Worm (Caenorhabditis elegans) whole organism, L4 larva: ENCODE data around the gene nsph-1.1.

Source experiments
- F49E8.2 ChIP-seq: sonication (generic microtip); optimal IDR thresholded peaks from 2 replicates; lab custom pipeline; 2016; ENCODE audit warnings: missing compliant biosample characterization, mild to moderate bottlenecking, missing genetic modification characterization, borderline replicate concordance
- T20F7.1 ChIP-seq: fragments of 200-800 bp; sonication (Bioruptor generic); optimal IDR thresholded peaks from 2 replicates; lab custom pipeline; 2018; ENCODE audit warnings: mild to moderate bottlenecking, missing genetic modification characterization, missing compliant biosample characterization
- T26A8.4 ChIP-seq: fragments of 200-800 bp; sonication (Bioruptor generic); IDR thresholded peaks from 2 replicates; pipeline ENCODE4 v1.3.6; 2022; ENCODE audit warnings: missing genetic modification characterization, missing compliant biosample characterization
- Y105C5A.15 ChIP-seq: fragments of 200-800 bp; sonication (Bioruptor generic); IDR thresholded peaks from 2 replicates; pipeline ENCODE4 v1.3.6; 2022; ENCODE audit warnings: missing genetic modification characterization, missing compliant biosample characterization
- Y48G9A.11 ChIP-seq: fragments of 200-800 bp; sonication (Bioruptor generic); IDR thresholded peaks from 2 replicates; pipeline ENCODE4 v1.3.6; 2022; ENCODE audit warnings: missing genetic modification reagents, missing genetic modification characterization, missing compliant biosample characterization
- aly-2 ChIP-seq: sonication (generic microtip); optimal IDR thresholded peaks from 2 replicates; lab custom pipeline; 2018; ENCODE audit warnings: missing biosample characterization, missing genetic modification characterization
- ama-1 ChIP-seq: fragments of 150-350 bp; optimal IDR thresholded peaks from 2 replicates; lab custom pipeline; 2014; ENCODE audit warnings: inconsistent platforms, mixed read lengths
- ceh-32 ChIP-seq: sonication (generic microtip); optimal IDR thresholded peaks from 2 replicates; lab custom pipeline; 2016; ENCODE audit warnings: mild to moderate bottlenecking, missing genetic modification characterization, missing compliant biosample characterization; ENCODE audit not compliant: poor library complexity
- ces-1 ChIP-seq: fragments of 150-350 bp; sonication (generic microtip); optimal IDR thresholded peaks from 4 replicates; lab custom pipeline; 2014; ENCODE audit warnings: missing biosample characterization, missing genetic modification reagents, missing genetic modification characterization
- cey-2 ChIP-seq: sonication (generic microtip); optimal IDR thresholded peaks from 3 replicates; lab custom pipeline; 2017; ENCODE audit warnings: missing genetic modification characterization, mild to moderate bottlenecking, missing compliant biosample characterization, antibody characterized with exemption, borderline replicate concordance; ENCODE audit not compliant: insufficient read depth
- ctbp-1 ChIP-seq: fragments of 200-800 bp; sonication (Bioruptor generic); IDR thresholded peaks from 2 replicates; pipeline ENCODE4 v1.3.6; 2022; ENCODE audit warnings: missing genetic modification reagents, missing genetic modification characterization, missing compliant biosample characterization
- daf-8 ChIP-seq: fragments of 200-800 bp; sonication (Bioruptor generic); IDR thresholded peaks from 2 replicates; pipeline ENCODE4 v1.3.6; 2022; ENCODE audit warnings: missing genetic modification characterization, missing compliant biosample characterization
- dmd-6 ChIP-seq: fragments of 200-800 bp; sonication (Bioruptor generic); IDR thresholded peaks from 2 replicates; pipeline ENCODE4 v1.3.6; 2022; ENCODE audit warnings: missing genetic modification reagents, missing genetic modification characterization, missing compliant biosample characterization
- dve-1 ChIP-seq: sonication (generic microtip); optimal IDR thresholded peaks from 2 replicates; lab custom pipeline; 2017; ENCODE audit warnings: antibody characterized with exemption, mild to moderate bottlenecking, missing genetic modification characterization, missing compliant biosample characterization; ENCODE audit not compliant: insufficient read depth
- fkh-10 ChIP-seq: fragments of 150-350 bp; optimal IDR thresholded peaks from 2 replicates; lab custom pipeline; 2014; ENCODE audit warnings: missing biosample characterization, missing genetic modification reagents, missing genetic modification characterization
- fos-1 ChIP-seq: fragments of 150-350 bp; optimal IDR thresholded peaks from 2 replicates; lab custom pipeline; 2014; ENCODE audit warnings: missing biosample characterization, missing genetic modification characterization
- gei-8 ChIP-seq: fragments of 200-800 bp; sonication (Bioruptor generic); optimal IDR thresholded peaks from 2 replicates; lab custom pipeline; 2018; ENCODE audit warnings: mild to moderate bottlenecking, missing genetic modification characterization, missing compliant biosample characterization
- hif-1 ChIP-seq, 2 experiments: sonication (generic microtip); optimal IDR thresholded peaks; 2 replicates each; lab custom pipeline; 2016 to 2017; ENCODE audit warnings: missing compliant biosample characterization in 2 of 2, missing genetic modification characterization in 2 of 2, missing genetic modification reagents in 2 of 2, missing genotype in 2 of 2, mild to moderate bottlenecking in 1 of 2
- hlh-11 ChIP-seq: fragments of 200-800 bp; sonication (Bioruptor generic); optimal IDR thresholded peaks from 2 replicates; lab custom pipeline; 2018; ENCODE audit warnings: mild to moderate bottlenecking, missing genetic modification characterization, missing compliant biosample characterization
- hlh-30 ChIP-seq: sonication (generic microtip); optimal IDR thresholded peaks from 2 replicates; lab custom pipeline; 2017; ENCODE audit warnings: antibody characterized with exemption, mild to moderate bottlenecking, missing genetic modification characterization, missing compliant biosample characterization; ENCODE audit not compliant: insufficient read depth
- hmg-1.1 ChIP-seq: fragments of 200-800 bp; sonication (Bioruptor generic); IDR thresholded peaks from 2 replicates; pipeline ENCODE4 v1.3.6; 2022; ENCODE audit warnings: missing genetic modification reagents, missing genetic modification characterization, missing compliant biosample characterization
- jun-1 ChIP-seq: fragments of 150-350 bp; optimal IDR thresholded peaks from 2 replicates; lab custom pipeline; 2014; ENCODE audit warnings: missing biosample characterization, missing genetic modification reagents, missing genetic modification characterization
- lin-1 ChIP-seq: fragments of 200-800 bp; sonication (Bioruptor generic); IDR thresholded peaks from 2 replicates; pipeline ENCODE4 v1.3.6; 2022; ENCODE audit warnings: missing genetic modification reagents, missing genetic modification characterization, missing compliant biosample characterization
- lin-15B ChIP-seq: fragments of 150-350 bp; sonication (generic microtip); optimal IDR thresholded peaks from 3 replicates; lab custom pipeline; 2014; ENCODE audit warnings: missing biosample characterization, missing genetic modification characterization
- lin-29 ChIP-seq: fragments of 200-800 bp; sonication (Bioruptor generic); IDR thresholded peaks from 2 replicates; pipeline ENCODE4 v1.3.6; 2022; ENCODE audit warnings: missing genetic modification reagents, missing genetic modification characterization, missing compliant biosample characterization
- lin-38 ChIP-seq: fragments of 200-800 bp; sonication (Bioruptor generic); IDR thresholded peaks from 2 replicates; pipeline ENCODE4 v1.3.6; 2022; ENCODE audit warnings: missing genetic modification reagents, missing genetic modification characterization, missing compliant biosample characterization
- lsy-2 ChIP-seq, 2 experiments: fragments of 150-350 bp in 1 of 2; sonication (generic microtip) in 1 of 2; optimal IDR thresholded peaks; 2 replicates each; lab custom pipeline; 2014 to 2017; ENCODE audit warnings: missing biosample characterization in 2 of 2, missing genetic modification characterization in 2 of 2
- madf-5 ChIP-seq, 2 experiments: fragments of 200-800 bp; sonication (Bioruptor generic); IDR thresholded peaks; 2 replicates each; pipeline ENCODE4 v1.3.6; 2022; ENCODE audit warnings: missing compliant biosample characterization in 2 of 2, missing genetic modification characterization in 2 of 2
- nhr-10 ChIP-seq: fragments of 150-350 bp; optimal IDR thresholded peaks from 2 replicates; lab custom pipeline; 2014; ENCODE audit warnings: missing biosample characterization, missing genetic modification characterization
- nhr-11 ChIP-seq: fragments of 150-350 bp; optimal IDR thresholded peaks from 2 replicates; lab custom pipeline; 2014; ENCODE audit warnings: missing biosample characterization, missing genetic modification characterization
- nhr-28 ChIP-seq: fragments of 150-350 bp; optimal IDR thresholded peaks from 2 replicates; lab custom pipeline; 2014; ENCODE audit warnings: missing biosample characterization, missing genetic modification characterization
- nhr-41 ChIP-seq: fragments of 200-800 bp; sonication (Bioruptor generic); IDR thresholded peaks from 2 replicates; pipeline ENCODE4 v1.3.6; 2022; ENCODE audit warnings: missing genetic modification reagents, missing genetic modification characterization, missing compliant biosample characterization
- nhr-76 ChIP-seq: fragments of 150-350 bp; optimal IDR thresholded peaks from 2 replicates; lab custom pipeline; 2014; ENCODE audit warnings: missing biosample characterization, missing genetic modification characterization
- nhr-77 ChIP-seq: fragments of 150-350 bp; optimal IDR thresholded peaks from 2 replicates; lab custom pipeline; 2014; ENCODE audit warnings: missing biosample characterization, missing genetic modification characterization
- tag-97 ChIP-seq: fragments of 200-800 bp; sonication (Bioruptor generic); IDR thresholded peaks from 2 replicates; pipeline ENCODE4 v1.3.6; 2022; ENCODE audit warnings: missing genetic modification characterization, missing compliant biosample characterization
- tra-1 ChIP-seq: fragments of 200-800 bp; sonication (Bioruptor generic); IDR thresholded peaks from 2 replicates; pipeline ENCODE4 v1.3.6; 2022; ENCODE audit warnings: missing genetic modification reagents, missing genetic modification characterization, missing compliant biosample characterization
- unc-62 ChIP-seq, 3 experiments: fragments of 150-350 bp in 1 of 3; sonication (generic microtip); optimal IDR thresholded peaks in 2 of 3; peaks in 1 of 3; 1 replicate in 1 of 3; 2 replicates in 2 of 3; lab custom pipeline; 2014 to 2017; ENCODE audit warnings: missing biosample characterization in 3 of 3, missing genetic modification characterization in 3 of 3, missing genetic modification reagents in 3 of 3, missing genotype in 1 of 3
- vab-7 ChIP-seq: fragments of 200-800 bp; sonication (Bioruptor generic); IDR thresholded peaks from 2 replicates; pipeline ENCODE4 v1.3.6; 2022; ENCODE audit warnings: missing genetic modification reagents, missing genetic modification characterization, missing compliant biosample characterization
- zag-1 ChIP-seq: fragments of 150-350 bp; optimal IDR thresholded peaks from 2 replicates; lab custom pipeline; 2014; ENCODE audit warnings: missing biosample characterization, missing genetic modification characterization
- zip-11 ChIP-seq: fragments of 200-800 bp; sonication (Bioruptor generic); IDR thresholded peaks from 2 replicates; pipeline ENCODE4 v1.3.6; 2022; ENCODE audit warnings: missing genetic modification characterization, missing compliant biosample characterization
- zip-2 ChIP-seq: fragments of 150-350 bp; optimal IDR thresholded peaks from 2 replicates; lab custom pipeline; 2014; ENCODE audit warnings: missing biosample characterization, missing genetic modification characterization
- ztf-7 ChIP-seq: fragments of 150-350 bp; optimal IDR thresholded peaks from 2 replicates; lab custom pipeline; 2014; ENCODE audit warnings: missing biosample characterization, missing genetic modification characterization

Gene nsph-1.1

DNA sequence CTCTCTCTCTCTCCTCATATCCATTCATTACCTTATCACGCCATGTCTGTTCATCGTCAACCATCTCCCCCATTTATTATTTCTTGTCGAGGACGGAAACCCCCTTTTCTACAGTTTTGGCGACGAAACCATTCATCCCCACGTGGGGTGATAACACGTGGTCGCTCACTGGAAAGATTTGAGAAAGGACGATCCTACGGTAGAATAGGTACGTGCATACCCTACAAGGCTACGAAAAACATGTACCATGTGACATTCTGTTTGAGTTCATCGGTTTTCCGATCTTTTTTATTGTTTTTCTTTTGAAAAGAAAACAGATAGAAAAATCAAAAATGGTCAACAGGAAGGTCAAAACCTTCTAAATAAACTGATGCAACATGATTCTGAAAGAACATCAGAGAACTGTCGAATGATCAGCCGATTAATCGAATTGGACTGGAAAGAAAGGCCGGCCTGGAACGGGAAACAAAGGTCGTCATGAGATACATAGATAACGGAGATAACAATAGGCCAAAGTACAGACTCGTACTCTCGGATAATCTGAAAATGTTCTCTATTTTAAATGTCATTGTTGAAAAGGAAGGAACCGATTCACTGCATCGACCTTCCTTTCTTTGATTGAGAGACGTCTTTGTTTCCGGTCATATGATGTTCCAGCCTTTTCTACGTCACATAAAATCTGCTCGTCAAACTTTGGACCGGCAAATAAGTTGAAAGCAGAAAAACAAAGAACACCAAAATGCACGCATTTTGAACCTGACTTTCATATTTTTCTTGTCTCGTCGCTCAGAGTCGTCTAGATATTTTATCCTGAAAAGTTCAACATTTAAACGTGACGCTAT, 24.3 kb upstream of the nsph-1.1 start (continued):
- no peak for TF ChIP-seq lin-29 (GFP tag; lab: Robert Waterston, UW)
- TF ChIP-seq zip-2 (tag; lab: Kevin White, UChicago): no peak
- no peak for TF ChIP-seq ceh-32 (tag; lab: Kevin White, UChicago)
- TF ChIP-seq dmd-6: peak; percentile 69
- peak; percentile 80 for TF ChIP-seq hlh-11 (tag; lab: Kevin White, UChicago)
- TF ChIP-seq Y105C5A.15 (GFP tag; lab: Robert Waterston, UW): no peak
- TF ChIP-seq nhr-28 (tag; lab: Kevin White, UChicago): peak; percentile 94
- TF ChIP-seq hif-1 (tag; optimal IDR thresholded peaks at IDR 0.05; lab: Kevin White, UChicago): peak; percentile 11 to 31
- TF ChIP-seq tag-97 (GFP tag; lab: Robert Waterston, UW): no peak
- TF ChIP-seq dve-1 (tag; lab: Kevin White, UChicago): peak; percentile 68
- TF ChIP-seq cey-2 (tag; lab: Kevin White, UChicago): peak; percentile 74
- TF ChIP-seq daf-8 (GFP tag; lab: Robert Waterston, UW): no peak
- TF ChIP-seq madf-5 (GFP tag; IDR thresholded peaks at IDR 0.05; lab: Robert Waterston, UW): no peak
- TF ChIP-seq fos-1 (tag; lab: Kevin White, UChicago): no peak
- TF ChIP-seq nhr-77 (tag; lab: Kevin White, UChicago): peak; percentile 30
- TF ChIP-seq nhr-76 (tag; lab: Kevin White, UChicago): no peak
- TF ChIP-seq lin-1 (GFP tag; lab: Robert Waterston, UW): peak; percentile 74
- no peak for TF ChIP-seq ztf-7 (tag; lab: Kevin White, UChicago)

DNA sequence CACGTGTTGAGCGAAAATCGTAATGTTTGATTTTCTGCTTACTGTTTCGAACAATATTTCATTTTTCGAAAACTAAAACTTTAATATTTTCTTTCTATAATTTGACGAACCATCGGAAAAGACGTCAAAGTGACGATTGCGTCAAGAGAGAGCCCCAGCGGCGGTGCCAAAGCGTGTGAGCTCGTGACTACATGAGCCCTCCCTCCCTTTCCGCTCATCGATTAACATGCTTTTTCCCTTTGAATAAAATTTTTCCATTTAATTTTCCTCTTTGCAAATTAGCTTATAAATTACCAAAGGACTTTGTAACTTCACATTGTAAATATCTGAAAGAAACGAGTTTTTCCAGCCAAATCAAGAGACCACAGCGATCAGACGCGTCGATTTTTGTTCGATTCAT, 23.6 kb upstream of the nsph-1.1 start:
- peak; percentile 46; the same call in 1 of the 2 replicates for TF ChIP-seq hmg-1.1 (GFP tag; lab: Robert Waterston, UW)
- TF ChIP-seq fkh-10 (GFP tag; lab: Kevin White, UChicago): no peak
- TF ChIP-seq lsy-2 (tag; optimal IDR thresholded peaks at IDR 0.05; lab: Kevin White, UChicago): peak in 1 of 2 experiments; percentile 42
- no peak for TF ChIP-seq zip-2 (tag; lab: Kevin White, UChicago)
- TF ChIP-seq lin-38 (GFP tag; lab: Robert Waterston, UW): no peak
- peak; percentile 69 for TF ChIP-seq hlh-30 (tag; lab: Kevin White, UChicago)

DNA sequence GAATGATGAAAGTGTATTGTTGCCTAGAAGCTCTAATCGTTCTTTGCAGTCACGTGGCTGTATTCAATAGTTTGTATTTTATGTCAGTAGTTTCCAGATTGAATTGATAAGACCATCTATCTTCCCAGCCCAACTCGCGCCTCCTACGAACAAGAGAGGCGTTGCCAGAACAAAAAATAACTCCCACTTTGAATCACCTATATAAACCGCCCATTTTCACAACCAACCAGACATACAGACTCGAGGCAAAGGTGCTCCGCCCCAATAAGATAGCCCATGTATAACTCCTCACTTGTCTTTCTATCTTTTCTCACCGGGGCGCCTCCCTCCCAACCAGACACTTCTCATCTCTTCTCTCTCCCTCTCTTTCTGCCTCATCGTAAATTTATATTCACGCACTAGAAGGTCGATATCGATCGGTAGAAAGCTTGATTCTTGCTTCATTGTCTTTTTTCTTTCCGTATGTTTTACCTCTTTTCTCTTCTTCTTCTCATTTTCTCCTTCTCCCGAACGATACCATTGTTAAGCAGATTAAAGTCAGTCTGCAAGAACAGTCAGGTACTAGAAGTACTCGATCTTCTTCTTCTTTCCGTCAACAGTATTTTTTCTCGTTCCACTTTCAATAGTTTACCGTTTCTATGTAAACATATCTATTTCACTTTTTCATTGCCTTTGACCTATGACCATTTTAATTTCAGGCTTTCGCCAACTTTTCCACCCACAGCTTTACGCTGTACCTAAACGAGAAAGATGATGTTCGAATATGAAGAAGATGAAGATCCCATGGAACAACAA, 23.0 kb upstream of the nsph-1.1 start, which contains the start of gene mak-1:
Gene mak-1, plus strand, starts transcription at position 693 of the 795 bp plus-strand sequence.
- TF ChIP-seq lin-15B (tag; lab: Kevin White, UChicago): no peak
- TF ChIP-seq lin-38 (GFP tag; lab: Robert Waterston, UW): 0 out of 2 replicates have a peak, but pooled peaks have one; percentile 21
- TF ChIP-seq F49E8.2: no peak
- no peak for TF ChIP-seq jun-1 (tag; lab: Kevin White, UChicago)
- TF ChIP-seq gei-8: no peak
- TF ChIP-seq T20F7.1: no peak
- 0 out of 2 replicates have a peak, but pooled peaks have one; percentile 21 for TF ChIP-seq tra-1 (GFP tag; lab: Robert Waterston, UW)
- no peak for TF ChIP-seq ctbp-1 (GFP tag; lab: Robert Waterston, UW)
- TF ChIP-seq nhr-41 (GFP tag; lab: Robert Waterston, UW): no peak
- no peak for TF ChIP-seq zag-1 (tag; lab: Kevin White, UChicago)
- no peak for TF ChIP-seq zip-11 (GFP tag; lab: Robert Waterston, UW)
- peak in 1 of 2 experiments; percentile 33 for TF ChIP-seq unc-62 (GFP tag; optimal IDR thresholded peaks at IDR 0.05 in 1 of 2; lab: Kevin White, UChicago)
- no peak for TF ChIP-seq unc-62 (tag; optimal IDR thresholded peaks at IDR 0.05; lab: Kevin White, UChicago)
- TF ChIP-seq nhr-11 (tag; lab: Kevin White, UChicago): peak; percentile 23
- peak; percentile 52; the same call in 1 of the 2 replicates for TF ChIP-seq dmd-6
- no peak for TF ChIP-seq aly-2 (tag; lab: Kevin White, UChicago)
- TF ChIP-seq ces-1: no peak
- peak; percentile 48 for TF ChIP-seq hlh-30 (tag; lab: Kevin White, UChicago)
- peak; percentile 30; the same call in 1 of the 2 replicates for TF ChIP-seq Y48G9A.11 (GFP tag; lab: Robert Waterston, UW)
- peak; percentile 77 for TF ChIP-seq nhr-10
- peak; percentile 94 for TF ChIP-seq ama-1 (lab: Kevin White, UChicago)
- 0 out of 2 replicates have a peak, but pooled peaks have one; percentile 4 for TF ChIP-seq vab-7 (GFP tag; lab: Robert Waterston, UW)
- TF ChIP-seq hlh-11 (tag; lab: Kevin White, UChicago): peak; percentile 74
- no peak for TF ChIP-seq tag-97 (GFP tag; lab: Robert Waterston, UW)
- no peak for TF ChIP-seq Y105C5A.15 (GFP tag; lab: Robert Waterston, UW)
- TF ChIP-seq T26A8.4 (GFP tag; lab: Robert Waterston, UW): peak; percentile 43; the same call in 1 of the 2 replicates
